In the genomic region with DNA sequence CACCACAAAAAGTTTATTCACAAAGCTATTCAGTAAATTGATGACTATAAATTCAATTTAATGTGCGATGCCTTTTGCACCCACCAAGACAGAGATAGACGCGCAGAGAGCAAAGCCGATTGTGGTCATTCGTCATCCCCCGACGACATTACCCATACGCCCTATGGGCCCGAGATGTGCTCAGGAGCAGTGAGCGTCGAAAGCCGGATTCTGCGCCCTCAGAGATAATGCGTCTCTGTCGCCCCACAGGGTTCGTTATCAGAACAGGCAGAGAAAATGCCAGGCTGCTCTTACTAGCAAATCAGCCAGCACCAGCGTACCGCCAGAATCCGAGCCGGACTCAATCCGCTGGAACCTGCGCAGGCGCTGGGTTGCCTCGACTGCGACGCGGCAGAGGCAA, we compare ENCODE assay signal across 5 fruit fly cellular contexts.
A peak's percentile ranks its signal among the peaks of the same experiment; 100 is the strongest.
TF ChIP-seq lines count a peak whose summit lies in the region.

No protein-coding gene starts in this region.

- no peak for TF ChIP-seq CTCF in whole organism, embryonic (GFP tag; optimal IDR thresholded peaks at IDR 0.05; lab: Kevin White, UChicago)

TF ChIP-seq in whole organism, adult, 20 proteins besides CTCF, POLR2A, EP300 and RAD21:
- TF ChIP-seq CG1620 (GFP tag; optimal IDR thresholded peaks at IDR 0.05; lab: Kevin White, UChicago) (no peak), cic (GFP tag; optimal IDR thresholded peaks at IDR 0.05; lab: Kevin White, UChicago) (peak; percentile 3)

TF ChIP-seq in whole organism, embryonic, 481 proteins besides CTCF, POLR2A, EP300 and RAD21 (continues in another document):
- TF ChIP-seq Nf-YC (tag; optimal IDR thresholded peaks at IDR 0.05; lab: Kevin White, UChicago), result peak; percentile 36
- TF ChIP-seq Adf1 (GFP tag; IDR thresholded peaks at IDR 0.05; lab: Robert Waterston, UW), result peak; percentile 85
- TF ChIP-seq CG10543 (GFP tag; optimal IDR thresholded peaks at IDR 0.05; lab: Kevin White, UChicago), result peak; percentile 53
- no peak for TF ChIP-seq CG31365 (tag; optimal IDR thresholded peaks at IDR 0.05; lab: Kevin White, UChicago)
- TF ChIP-seq CG11247 (GFP tag; IDR thresholded peaks at IDR 0.05; lab: Robert Waterston, UW), result no peak
- peak; percentile 13 for TF ChIP-seq CG13894 (tag; optimal IDR thresholded peaks at IDR 0.05; lab: Kevin White, UChicago)
- 0 out of 4 replicates have a peak, but pooled peaks have one; percentile 28 for TF ChIP-seq chinmo (GFP tag; IDR thresholded peaks at IDR 0.05; lab: Robert Waterston, UW; ENCODE audit: partially characterized antibody)
- peak; percentile 98 for TF ChIP-seq ewg (GFP tag; optimal IDR thresholded peaks at IDR 0.05; lab: Kevin White, UChicago)
- peak; percentile 74 for TF ChIP-seq abd-A (tag; optimal IDR thresholded peaks at IDR 0.05; lab: Kevin White, UChicago)
- TF ChIP-seq CG43689 (GFP tag; IDR thresholded peaks at IDR 0.05; lab: Robert Waterston, UW), result no peak
- peak; percentile 53 for TF ChIP-seq nom (GFP tag; optimal IDR thresholded peaks at IDR 0.05; lab: Kevin White, UChicago)
- TF ChIP-seq Deaf1 (tag; optimal IDR thresholded peaks at IDR 0.05; lab: Kevin White, UChicago), result peak; percentile 82
- peak; percentile 19 for TF ChIP-seq CG1832 (GFP tag; optimal IDR thresholded peaks at IDR 0.05; lab: Kevin White, UChicago)
- no peak for TF ChIP-seq ci (GFP tag; IDR thresholded peaks at IDR 0.05; lab: Robert Waterston, UW)
- TF ChIP-seq dysf (GFP tag; IDR thresholded peaks at IDR 0.05; lab: Robert Waterston, UW), result no peak
- peak; percentile 9 for TF ChIP-seq CG34376 (GFP tag; optimal IDR thresholded peaks at IDR 0.05; lab: Kevin White, UChicago)
- TF ChIP-seq CG8290 (GFP tag; optimal IDR thresholded peaks at IDR 0.05; lab: Kevin White, UChicago), result no peak
- TF ChIP-seq CG8290 (tag; optimal IDR thresholded peaks at IDR 0.05; lab: Kevin White, UChicago), result no peak
- TF ChIP-seq CG15601 (tag; optimal IDR thresholded peaks at IDR 0.05; lab: Kevin White, UChicago), result no peak
- TF ChIP-seq Gug (GFP tag; IDR thresholded peaks at IDR 0.05; lab: Robert Waterston, UW), result no peak
- peak; percentile 76 for TF ChIP-seq Ets65A (GFP tag; lab: Kevin White, UChicago)

TF ChIP-seq in whole organism, prepupa, 60 proteins besides CTCF, POLR2A, EP300 and RAD21:
- TF ChIP-seq Hr38 (GFP tag; optimal IDR thresholded peaks at IDR 0.05; lab: Kevin White, UChicago) (no peak), ss (GFP tag; optimal IDR thresholded peaks at IDR 0.05; lab: Kevin White, UChicago) (no peak), CG6792 (GFP tag; optimal IDR thresholded peaks at IDR 0.05; lab: Kevin White, UChicago) (no peak), lz (GFP tag; optimal IDR thresholded peaks at IDR 0.05; lab: Kevin White, UChicago) (no peak), svp (GFP tag; lab: Kevin White, UChicago) (peak; percentile 88), fkh (GFP tag; optimal IDR thresholded peaks at IDR 0.05; lab: Kevin White, UChicago) (no peak), Eip78C (GFP tag; lab: Kevin White, UChicago) (peak; percentile 30), CG6808 (GFP tag; optimal IDR thresholded peaks at IDR 0.05; lab: Kevin White, UChicago) (peak; percentile 25)

TF ChIP-seq in whole organism, pupa, 21 proteins besides CTCF, POLR2A, EP300 and RAD21:
- TF ChIP-seq fd96Ca (GFP tag; IDR thresholded peaks at IDR 0.05; lab: Robert Waterston, UW) (no peak), gl (tag; optimal IDR thresholded peaks at IDR 0.05; lab: Kevin White, UChicago) (peak; percentile 7)

TF ChIP-seq in whole organism, wandering third instar larva, 38 proteins besides CTCF, POLR2A, EP300 and RAD21:
- TF ChIP-seq lola (GFP tag; optimal IDR thresholded peaks at IDR 0.05; lab: Kevin White, UChicago) (no peak), Vsx2 (GFP tag; optimal IDR thresholded peaks at IDR 0.05; lab: Kevin White, UChicago; ENCODE audit: partially characterized antibody) (peak; percentile 56), Mio (GFP tag; optimal IDR thresholded peaks at IDR 0.05; lab: Kevin White, UChicago) (no peak)
